Fruit fly (Drosophila melanogaster) whole organism, prepupa: ENCODE data around the gene Sse.

Source experiments
- Blimp-1 ChIP-seq: fragments of 200-800 bp; sonication (Bioruptor generic); optimal IDR thresholded peaks from 3 replicates; lab custom pipeline; 2017; ENCODE audit warnings: missing biosample characterization, missing genetic modification characterization, mild to moderate bottlenecking, moderate library complexity, missing genetic modification reagents
- CG10669 ChIP-seq: fragments of 200-800 bp; sonication (Bioruptor generic); optimal IDR thresholded peaks from 3 replicates; lab custom pipeline; 2018; ENCODE audit warnings: missing biosample characterization, mild to moderate bottlenecking, missing genetic modification characterization, moderate library complexity
- CG11294 ChIP-seq: fragments of 200-800 bp; sonication (Bioruptor generic); IDR thresholded peaks from 2 replicates; pipeline ENCODE4 v1.3.6; 2022; ENCODE audit warnings: missing biosample characterization, missing genetic modification characterization
- CG11902 ChIP-seq: fragments of 200-800 bp; sonication (Bioruptor generic); optimal IDR thresholded peaks from 3 replicates; lab custom pipeline; 2016; ENCODE audit warnings: missing biosample characterization, missing genetic modification characterization
- CG15336 ChIP-seq: fragments of 200-800 bp; sonication (Bioruptor generic); IDR thresholded peaks from 2 replicates; pipeline ENCODE4 v1.3.6; 2022; ENCODE audit warnings: missing biosample characterization, missing genetic modification characterization
- CG1621 ChIP-seq: fragments of 200-800 bp; sonication (Bioruptor generic); optimal IDR thresholded peaks from 3 replicates; lab custom pipeline; 2018; ENCODE audit warnings: missing biosample characterization, mild to moderate bottlenecking, missing genetic modification characterization
- CG16779 ChIP-seq: fragments of 200-800 bp; sonication (Bioruptor generic); optimal IDR thresholded peaks from 3 replicates; lab custom pipeline; 2017; ENCODE audit warnings: missing biosample characterization, mild to moderate bottlenecking, missing genetic modification characterization
- CG31627 ChIP-seq: fragments of 200-800 bp; sonication (Bioruptor generic); optimal IDR thresholded peaks from 3 replicates; lab custom pipeline; 2016; ENCODE audit warnings: missing biosample characterization, missing genetic modification characterization
- CG32006 ChIP-seq: fragments of 200-800 bp; sonication (Bioruptor generic); optimal IDR thresholded peaks from 3 replicates; lab custom pipeline; 2017; ENCODE audit warnings: missing biosample characterization, mild to moderate bottlenecking, missing genetic modification characterization
- CG34406 ChIP-seq: fragments of 200-800 bp; sonication (Bioruptor generic); optimal IDR thresholded peaks from 3 replicates; lab custom pipeline; 2016; ENCODE audit warnings: missing biosample characterization, missing genetic modification characterization
- CG3919 ChIP-seq: fragments of 200-800 bp; sonication (Bioruptor generic); optimal IDR thresholded peaks from 3 replicates; lab custom pipeline; 2016; ENCODE audit warnings: missing biosample characterization, missing genetic modification characterization
- CG6163 ChIP-seq: fragments of 200-800 bp; sonication (Bioruptor generic); IDR thresholded peaks from 3 replicates; pipeline ENCODE4 v1.3.6; 2022; ENCODE audit warnings: missing biosample characterization, missing genetic modification characterization
- CG6276 ChIP-seq: fragments of 200-800 bp; sonication (Bioruptor generic); optimal IDR thresholded peaks from 2 replicates; lab custom pipeline; 2017; ENCODE audit warnings: missing biosample characterization, mild to moderate bottlenecking, missing genetic modification characterization
- CG6808 ChIP-seq: fragments of 200-800 bp; sonication (Bioruptor generic); optimal IDR thresholded peaks from 3 replicates; lab custom pipeline; 2017; ENCODE audit warnings: missing biosample characterization, missing genetic modification characterization, mild to moderate bottlenecking, moderate library complexity, missing genetic modification reagents
- CG7368 ChIP-seq: fragments of 200-800 bp; sonication (Bioruptor generic); optimal IDR thresholded peaks from 3 replicates; lab custom pipeline; 2016; ENCODE audit warnings: missing biosample characterization, missing genetic modification characterization
- CG8119 ChIP-seq: fragments of 200-800 bp; sonication (Bioruptor generic); IDR thresholded peaks from 3 replicates; pipeline ENCODE4 v1.3.6; 2022; ENCODE audit warnings: missing biosample characterization, missing genetic modification characterization
- CG8632 ChIP-seq: fragments of 200-800 bp; sonication (Bioruptor generic); optimal IDR thresholded peaks from 3 replicates; lab custom pipeline; 2016; ENCODE audit warnings: missing biosample characterization, missing genetic modification characterization
- CG9139 ChIP-seq: fragments of 200-800 bp; sonication (Bioruptor generic); optimal IDR thresholded peaks from 3 replicates; lab custom pipeline; 2017; ENCODE audit warnings: missing biosample characterization, mild to moderate bottlenecking, missing genetic modification characterization
- Eip75B ChIP-seq: fragments of 200-800 bp; sonication (Bioruptor generic); optimal IDR thresholded peaks from 3 replicates; lab custom pipeline; 2016; ENCODE audit warnings: missing biosample characterization, missing genetic modification characterization
- Eip78C ChIP-seq: fragments of 200-800 bp; sonication (Bioruptor generic); peaks from one replicate; lab custom pipeline; 2016; ENCODE audit warnings: missing biosample characterization, missing genetic modification characterization
- Eip93F ChIP-seq: fragments of 200-800 bp; sonication (Bioruptor generic); optimal IDR thresholded peaks from 2 replicates; lab custom pipeline; 2016; ENCODE audit warnings: missing biosample characterization, mild to moderate bottlenecking, missing genetic modification characterization
- Ets21C ChIP-seq: fragments of 200-800 bp; sonication (Bioruptor generic); optimal IDR thresholded peaks from 3 replicates; lab custom pipeline; 2016; ENCODE audit warnings: missing biosample characterization, missing genetic modification characterization
- Ets96B ChIP-seq: fragments of 200-800 bp; optimal IDR thresholded peaks from 2 replicates; lab custom pipeline; 2019; ENCODE audit warnings: missing biosample characterization, mild to moderate bottlenecking, missing genetic modification characterization, moderate library complexity
- Gug ChIP-seq: fragments of 200-800 bp; sonication (Bioruptor generic); IDR thresholded peaks from 2 replicates; pipeline ENCODE4 v1.3.6; 2022; ENCODE audit warnings: missing biosample characterization, missing genetic modification characterization
- Hr38 ChIP-seq: sonication (Bioruptor generic); optimal IDR thresholded peaks from 2 replicates; lab custom pipeline; 2016; ENCODE audit warnings: missing biosample characterization, missing genetic modification characterization
- Hr39 ChIP-seq: fragments of 200-800 bp; sonication (Bioruptor generic); optimal IDR thresholded peaks from 2 replicates; lab custom pipeline; 2016; ENCODE audit warnings: missing biosample characterization, missing genetic modification characterization
- Met ChIP-seq: fragments of 200-800 bp; sonication (Bioruptor generic); optimal IDR thresholded peaks from 3 replicates; lab custom pipeline; 2016; ENCODE audit warnings: missing biosample characterization, missing genetic modification characterization
- OdsH ChIP-seq: fragments of 200-800 bp; sonication (Bioruptor generic); optimal IDR thresholded peaks from 3 replicates; lab custom pipeline; 2016; ENCODE audit warnings: missing biosample characterization, missing genetic modification characterization
- Smox ChIP-seq: fragments of 200-800 bp; sonication (Bioruptor generic); optimal IDR thresholded peaks from 3 replicates; lab custom pipeline; 2016; ENCODE audit warnings: missing biosample characterization, missing genetic modification characterization
- achi ChIP-seq: fragments of 200-800 bp; sonication (Bioruptor generic); optimal IDR thresholded peaks from 3 replicates; lab custom pipeline; 2016; ENCODE audit warnings: missing biosample characterization, missing genetic modification characterization
- acj6 ChIP-seq: fragments of 200-800 bp; sonication (Bioruptor generic); optimal IDR thresholded peaks from 3 replicates; lab custom pipeline; 2016; ENCODE audit warnings: missing biosample characterization, missing genetic modification characterization
- cyc ChIP-seq: fragments of 200-800 bp; sonication (Bioruptor generic); optimal IDR thresholded peaks from 3 replicates; lab custom pipeline; 2016; ENCODE audit warnings: missing biosample characterization, missing genetic modification characterization
- dsx ChIP-seq: fragments of 200-800 bp; optimal IDR thresholded peaks from 3 replicates; lab custom pipeline; 2019; ENCODE audit warnings: missing biosample characterization, mild to moderate bottlenecking, missing genetic modification characterization, moderate library complexity; ENCODE audit not compliant: poor library complexity, severe bottlenecking
- eg ChIP-seq: fragments of 200-800 bp; sonication (Bioruptor generic); IDR thresholded peaks from 3 replicates; pipeline ENCODE4 v1.3.6; 2022; ENCODE audit warnings: missing biosample characterization, missing genetic modification characterization
- esn ChIP-seq: fragments of 200-800 bp; sonication (Bioruptor generic); optimal IDR thresholded peaks from 2 replicates; lab custom pipeline; 2016; ENCODE audit warnings: missing biosample characterization, mild to moderate bottlenecking, missing genetic modification characterization, moderate library complexity
- fd59A ChIP-seq: fragments of 200-800 bp; sonication (Bioruptor generic); optimal IDR thresholded peaks from 2 replicates; lab custom pipeline; 2017; ENCODE audit warnings: missing biosample characterization, mild to moderate bottlenecking, missing genetic modification characterization, missing genetic modification reagents
- fkh ChIP-seq: fragments of 200-800 bp; sonication (Bioruptor generic); optimal IDR thresholded peaks from 3 replicates; lab custom pipeline; 2017; ENCODE audit warnings: missing biosample characterization, mild to moderate bottlenecking, missing genetic modification characterization, moderate library complexity
- lz ChIP-seq: fragments of 200-800 bp; sonication (Bioruptor generic); optimal IDR thresholded peaks from 3 replicates; lab custom pipeline; 2016; ENCODE audit warnings: missing biosample characterization, missing genetic modification characterization
- net ChIP-seq: fragments of 200-800 bp; sonication (Bioruptor generic); optimal IDR thresholded peaks from 3 replicates; lab custom pipeline; 2016; ENCODE audit warnings: missing biosample characterization, missing genetic modification characterization
- pdm3 ChIP-seq: fragments of 200-800 bp; sonication (Bioruptor generic); optimal IDR thresholded peaks from 3 replicates; lab custom pipeline; 2016; ENCODE audit warnings: missing biosample characterization, missing genetic modification characterization
- salr ChIP-seq, 2 experiments: fragments of 200-800 bp; sonication (Bioruptor generic); optimal IDR thresholded peaks; 3 replicates each; lab custom pipeline; 2016 to 2018; ENCODE audit warnings: missing biosample characterization in 2 of 2, missing genetic modification characterization in 2 of 2, mild to moderate bottlenecking in 1 of 2
- spab ChIP-seq: fragments of 200-800 bp; sonication (Bioruptor generic); optimal IDR thresholded peaks from 2 replicates; lab custom pipeline; 2017; ENCODE audit warnings: missing biosample characterization, mild to moderate bottlenecking, missing genetic modification characterization, missing genetic modification reagents
- ss ChIP-seq, 2 experiments: fragments of 200-800 bp; sonication (Bioruptor generic); optimal IDR thresholded peaks; 2 replicates in 1 of 2; 3 replicates in 1 of 2; lab custom pipeline; 2017 to 2018; ENCODE audit warnings: mild to moderate bottlenecking in 2 of 2, missing biosample characterization in 2 of 2, missing genetic modification characterization in 2 of 2, moderate library complexity in 1 of 2
- svp ChIP-seq: fragments of 200-800 bp; sonication (Bioruptor generic); peaks from one replicate; lab custom pipeline; 2016; ENCODE audit warnings: missing biosample characterization, missing genetic modification characterization
- vri ChIP-seq: fragments of 200-800 bp; sonication (Bioruptor generic); optimal IDR thresholded peaks from 3 replicates; lab custom pipeline; 2016; ENCODE audit warnings: missing biosample characterization, mild to moderate bottlenecking, missing genetic modification characterization

Sse gene

DNA sequence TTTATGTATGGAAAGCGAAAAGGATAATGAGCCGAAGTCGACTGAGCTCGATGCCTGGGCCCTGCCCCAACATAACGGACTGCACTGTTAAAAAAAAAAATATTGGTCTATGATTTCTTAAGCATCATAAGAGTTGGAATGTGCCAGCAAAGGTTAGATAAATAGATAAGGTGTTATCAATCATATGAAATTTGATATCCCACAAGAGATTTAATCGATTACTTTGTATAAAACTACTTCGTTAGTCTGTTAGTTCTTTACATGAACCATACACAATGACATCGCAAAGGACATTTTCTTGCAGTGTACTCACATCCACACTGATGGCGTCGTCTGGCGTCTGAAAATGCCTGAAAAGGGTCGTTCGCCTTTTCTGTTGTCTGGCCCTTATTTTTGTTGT lies 24.6 kb downstream of the Sse start (continued):
- TF ChIP-seq CG6808 (GFP tag; lab: Kevin White, UChicago) (peak; percentile 65), fkh (no peak), salr (GFP tag; optimal IDR thresholded peaks at IDR 0.05; lab: Kevin White, UChicago) (peak in 1 of 2 experiments; percentile 28), CG16779 (tag; lab: Kevin White, UChicago) (no peak), CG9139 (GFP tag; lab: Kevin White, UChicago) (peak; percentile 32), esn (GFP tag; lab: Kevin White, UChicago) (peak; percentile 60), acj6 (GFP tag; lab: Kevin White, UChicago) (peak; percentile 56), CG8632 (GFP tag; lab: Kevin White, UChicago) (peak; percentile 44), CG6163 (GFP tag; lab: Robert Waterston, UW) (0 out of 3 replicates have a peak, but pooled peaks have one; percentile 42), Eip75B (GFP tag; lab: Kevin White, UChicago) (peak; percentile 73), net (GFP tag; lab: Kevin White, UChicago) (no peak), CG34406 (peak; percentile 44), CG11294 (no peak), svp (GFP tag; lab: Kevin White, UChicago) (peak; percentile 85), CG15336 (GFP tag; lab: Robert Waterston, UW) (no peak), CG32006 (GFP tag; lab: Kevin White, UChicago) (peak; percentile 67), lz (peak; percentile 71), pdm3 (peak; percentile 52), CG7368 (GFP tag; lab: Kevin White, UChicago) (no peak), vri (GFP tag; lab: Kevin White, UChicago) (no peak), OdsH (GFP tag; lab: Kevin White, UChicago) (peak; percentile 38), CG3919 (GFP tag; lab: Kevin White, UChicago) (peak; percentile 51), CG11902 (no peak), Met (peak; percentile 69), Blimp-1 (peak; percentile 51), Hr39 (GFP tag; lab: Kevin White, UChicago) (peak; percentile 56), CG6276 (GFP tag; lab: Kevin White, UChicago) (no peak), fd59A (GFP tag; lab: Kevin White, UChicago) (peak; percentile 29), Ets21C (peak; percentile 8), CG1621 (tag; lab: Kevin White, UChicago) (peak; percentile 39), CG8119 (GFP tag; lab: Robert Waterston, UW) (0 out of 3 replicates have a peak, but pooled peaks have one; percentile 31), ss (GFP tag; optimal IDR thresholded peaks at IDR 0.05; lab: Kevin White, UChicago) (peak; percentile 19 to 65), eg (GFP tag; lab: Robert Waterston, UW) (no peak), Hr38 (GFP tag; lab: Kevin White, UChicago) (no peak), achi (GFP tag; lab: Kevin White, UChicago) (peak; percentile 50), Gug (GFP tag; lab: Robert Waterston, UW) (no peak), CG10669 (GFP tag; lab: Kevin White, UChicago) (peak; percentile 63)

DNA sequence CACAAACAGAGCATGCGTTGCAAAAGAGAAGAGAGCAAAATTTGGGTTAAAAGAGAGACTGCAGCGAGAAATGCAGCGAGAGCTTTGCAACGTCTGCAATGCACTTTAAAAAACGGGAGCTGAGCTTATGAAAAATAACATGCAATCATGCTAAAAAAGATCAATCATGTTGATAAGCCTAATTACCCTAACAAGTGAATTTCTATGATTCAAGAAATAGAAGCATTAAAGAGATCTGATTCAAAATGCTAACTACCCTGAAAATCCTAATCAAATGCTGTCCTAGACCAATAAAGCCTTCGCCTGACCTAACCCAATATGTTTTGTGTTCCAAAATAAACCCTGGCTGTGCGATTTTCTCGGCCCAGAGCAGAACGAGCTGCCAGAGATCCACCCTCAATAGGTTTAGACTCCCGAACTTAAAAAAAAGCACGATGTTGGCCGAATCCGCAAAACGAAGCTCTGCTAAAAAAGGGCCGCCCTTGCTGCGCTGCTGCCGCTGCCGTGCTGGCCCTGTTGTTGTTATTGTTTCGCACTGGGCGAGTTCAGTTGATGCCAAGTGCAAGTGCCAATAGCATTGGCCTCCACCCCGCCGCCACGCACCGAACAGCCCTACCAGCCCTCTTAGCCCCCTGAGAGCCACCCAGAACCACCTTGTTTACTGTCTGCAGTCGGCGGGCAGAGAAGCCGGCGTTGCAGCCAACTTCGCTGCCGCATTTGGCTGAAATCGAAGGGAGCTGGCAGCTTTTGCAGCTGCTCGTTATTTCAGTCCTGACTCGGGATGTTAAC lies 26.6 kb downstream of the Sse start:
- TF ChIP-seq fkh = no peak
- peak; percentile 31 for TF ChIP-seq spab (GFP tag; lab: Kevin White, UChicago)
- TF ChIP-seq CG11294 = no peak
- peak; percentile 56 for TF ChIP-seq CG15336 (GFP tag; lab: Robert Waterston, UW)
- TF ChIP-seq achi (GFP tag; lab: Kevin White, UChicago) = peak; percentile 27
- peak; percentile 18 for TF ChIP-seq esn (GFP tag; lab: Kevin White, UChicago)
- TF ChIP-seq ss (GFP tag; optimal IDR thresholded peaks at IDR 0.05; lab: Kevin White, UChicago) = peak in 1 of 2 experiments; percentile 41
- no peak for TF ChIP-seq Gug (GFP tag; lab: Robert Waterston, UW)
- TF ChIP-seq acj6 (GFP tag; lab: Kevin White, UChicago) = peak; percentile 36
- TF ChIP-seq CG32006 (GFP tag; lab: Kevin White, UChicago) = peak; percentile 55
- TF ChIP-seq Smox = peak; percentile 13
- TF ChIP-seq Eip78C (GFP tag; lab: Kevin White, UChicago) = peak; percentile 67
- no peak for TF ChIP-seq vri (GFP tag; lab: Kevin White, UChicago)
- TF ChIP-seq svp (GFP tag; lab: Kevin White, UChicago) = peak; percentile 50
- TF ChIP-seq CG8632 (GFP tag; lab: Kevin White, UChicago) = peak; percentile 7
- no peak for TF ChIP-seq CG6276 (GFP tag; lab: Kevin White, UChicago)
- TF ChIP-seq CG8119 (GFP tag; lab: Robert Waterston, UW) = peak; percentile 52; the same call in 2 of the 3 replicates
- TF ChIP-seq cyc = no peak
- no peak for TF ChIP-seq CG11902
- no peak for TF ChIP-seq Eip93F (GFP tag; lab: Kevin White, UChicago)
- TF ChIP-seq Hr39 (GFP tag; lab: Kevin White, UChicago) = peak; percentile 18
- no peak for TF ChIP-seq Ets21C
- no peak for TF ChIP-seq Hr38 (GFP tag; lab: Kevin White, UChicago)
- peak in 1 of 2 experiments; percentile 13 for TF ChIP-seq salr (GFP tag; optimal IDR thresholded peaks at IDR 0.05; lab: Kevin White, UChicago)
- TF ChIP-seq CG31627 (GFP tag; lab: Kevin White, UChicago) = peak; percentile 3
- TF ChIP-seq dsx (GFP tag; lab: Kevin White, UChicago) = peak; percentile 9
- peak; percentile 52 for TF ChIP-seq OdsH (GFP tag; lab: Kevin White, UChicago)
- TF ChIP-seq CG10669 (GFP tag; lab: Kevin White, UChicago) = peak; percentile 34
- peak; percentile 53 for TF ChIP-seq Ets96B (tag; lab: Kevin White, UChicago)
- TF ChIP-seq pdm3 = peak; percentile 31
